Comparison of ENCODE assay signal across 1 worm cellular context in genomic region chrX:14593206-14593605, ce11.
A peak's percentile ranks its signal among the peaks of the same experiment; 100 is the strongest.
TF ChIP-seq lines count a peak whose summit lies in the region.

No protein-coding gene starts in this region.

TF ChIP-seq in whole organism, L1 larva, 84 proteins besides CTCF, POLR2A, EP300 and RAD21 (continued from another document):
- TF ChIP-seq efl-1 (optimal IDR thresholded peaks at IDR 0.05; lab: Kevin White, UChicago) (no peak), efl-1 (GFP tag; optimal IDR thresholded peaks at IDR 0.05 in 1 of 2; lab: Kevin White, UChicago) (no peak), C34B4.2 (tag; optimal IDR thresholded peaks at IDR 0.05; lab: Kevin White, UChicago) (no peak), xbp-1 (tag; optimal IDR thresholded peaks at IDR 0.05; lab: Kevin White, UChicago) (no peak), lin-14 (GFP tag; optimal IDR thresholded peaks at IDR 0.05; lab: Kevin White, UChicago) (peak; percentile 70), fkh-10 (GFP tag; optimal IDR thresholded peaks at IDR 0.05; lab: Kevin White, UChicago) (peak; percentile 91), lin-15B (tag; optimal IDR thresholded peaks at IDR 0.05; lab: Kevin White, UChicago) (no peak), ceh-88 (GFP tag; IDR thresholded peaks at IDR 0.05; lab: Robert Waterston, UW) (no peak), skn-1 (tag; optimal IDR thresholded peaks at IDR 0.05; lab: Kevin White, UChicago) (no peak), irx-1 (tag; optimal IDR thresholded peaks at IDR 0.05; lab: Kevin White, UChicago) (no peak), nhr-71 (tag; optimal IDR thresholded peaks at IDR 0.05; lab: Kevin White, UChicago) (peak; percentile 2), unc-130 (tag; optimal IDR thresholded peaks at IDR 0.05; lab: Kevin White, UChicago) (no peak), ceh-8 (GFP tag; optimal IDR thresholded peaks at IDR 0.05; lab: Kevin White, UChicago) (no peak), ama-1 (optimal IDR thresholded peaks at IDR 0.05; lab: Kevin White, UChicago) (no peak), ztf-11 (tag; optimal IDR thresholded peaks at IDR 0.05; lab: Kevin White, UChicago) (no peak), F16B12.6 (tag; optimal IDR thresholded peaks at IDR 0.05; lab: Kevin White, UChicago) (no peak)
